Worm (Caenorhabditis elegans): Measurements from ENCODE around the gene M03D4.3.

DNA sequence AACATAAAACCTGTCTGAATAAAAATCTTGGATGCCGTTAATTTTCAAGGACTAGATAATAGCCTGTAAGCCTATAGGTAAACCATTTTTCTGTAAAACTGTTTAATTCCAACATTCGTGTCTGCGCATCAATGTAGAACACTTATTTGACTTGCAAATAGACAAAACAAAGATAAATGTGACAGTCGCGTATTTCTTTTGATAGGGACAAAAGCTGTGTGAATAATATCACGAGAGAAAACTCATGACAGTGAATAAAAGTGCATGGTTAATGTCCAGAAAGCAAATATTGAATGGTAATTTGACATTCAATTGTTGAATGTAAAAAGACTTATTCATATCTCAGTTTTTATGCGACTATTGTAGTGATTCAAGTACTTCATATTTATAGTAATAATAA is 39.3 kb upstream of the M03D4.3 start, which contains the start of gene C11D2.3:
- no peak for TF ChIP-seq nhr-111 (GFP tag; optimal IDR thresholded peaks at IDR 0.05)
- no peak for TF ChIP-seq ztf-11 (tag; optimal IDR thresholded peaks at IDR 0.05)
- TF ChIP-seq tra-1 (GFP tag; IDR thresholded peaks at IDR 0.05) = no peak
- TF ChIP-seq hlh-30 (tag; optimal IDR thresholded peaks at IDR 0.05; ENCODE audit: insufficient read depth) = peak; percentile 34
- no peak for TF ChIP-seq Y105C5A.15 (GFP tag; IDR thresholded peaks at IDR 0.05)
- TF ChIP-seq hif-1 (tag; optimal IDR thresholded peaks at IDR 0.05) = no peak
- TF ChIP-seq ama-1 (optimal IDR thresholded peaks at IDR 0.05) = no peak
- TF ChIP-seq snpc-4 (tag; optimal IDR thresholded peaks at IDR 0.05) = no peak
- no peak for TF ChIP-seq nhr-42 (GFP tag; IDR thresholded peaks at IDR 0.05)
- TF ChIP-seq daf-19 (GFP tag; conservative IDR thresholded peaks at IDR 0.05) = no peak
- TF ChIP-seq nhr-102 (tag; optimal IDR thresholded peaks at IDR 0.05) = no peak
- TF ChIP-seq lin-39 (tag; optimal IDR thresholded peaks at IDR 0.05) = no peak
- no peak for TF ChIP-seq lin-38 (GFP tag; IDR thresholded peaks at IDR 0.05)
- no peak for TF ChIP-seq unc-130 (GFP tag; optimal IDR thresholded peaks at IDR 0.05)

All from whole organism, L4 larva.